Worm (Caenorhabditis elegans) whole organism, young adult: ENCODE measurements around the gene E03H12.5.

Source experiments
- B0035.1 ChIP-seq: sonication (generic microtip); optimal IDR thresholded peaks from 2 replicates; lab custom pipeline; 2016; ENCODE audit warnings: missing genetic modification characterization, mild to moderate bottlenecking, missing compliant biosample characterization, missing genotype, missing genetic modification reagents
- F55B11.4 ChIP-seq: sonication (generic microtip); optimal IDR thresholded peaks from 2 replicates; lab custom pipeline; 2016; ENCODE audit warnings: missing compliant biosample characterization, missing genetic modification characterization, borderline replicate concordance; ENCODE audit not compliant: insufficient read depth
- Y67H2A.10 ChIP-seq: fragments of 200-800 bp; sonication (Bioruptor generic); conservative IDR thresholded peaks from 2 replicates; pipeline ENCODE4 v1.3.6; 2022; ENCODE audit warnings: missing genetic modification reagents, missing genetic modification characterization, missing compliant biosample characterization
- ama-1 ChIP-seq, 3 experiments: fragments of 150-350 bp in 1 of 3; sonication (generic microtip) in 2 of 3; optimal IDR thresholded peaks; 2 replicates each; lab custom pipeline; 2014 to 2018; ENCODE audit warnings: missing biosample characterization in 2 of 3, missing genetic modification characterization in 2 of 3, missing genetic modification reagents in 2 of 3
- die-1 ChIP-seq: sonication (generic microtip); optimal IDR thresholded peaks from 2 replicates; lab custom pipeline; 2016; ENCODE audit warnings: missing genotype, mild to moderate bottlenecking, missing genetic modification characterization, missing compliant biosample characterization
- sea-2 ChIP-seq: fragments of 200-800 bp; sonication (Bioruptor generic); IDR thresholded peaks from 2 replicates; pipeline ENCODE4 v1.3.6; 2022; ENCODE audit warnings: missing genetic modification characterization, missing compliant biosample characterization
- unc-130 ChIP-seq: sonication (generic microtip); optimal IDR thresholded peaks from 2 replicates; lab custom pipeline; 2016; ENCODE audit warnings: missing genetic modification reagents, missing genetic modification characterization, missing compliant biosample characterization

DNA sequence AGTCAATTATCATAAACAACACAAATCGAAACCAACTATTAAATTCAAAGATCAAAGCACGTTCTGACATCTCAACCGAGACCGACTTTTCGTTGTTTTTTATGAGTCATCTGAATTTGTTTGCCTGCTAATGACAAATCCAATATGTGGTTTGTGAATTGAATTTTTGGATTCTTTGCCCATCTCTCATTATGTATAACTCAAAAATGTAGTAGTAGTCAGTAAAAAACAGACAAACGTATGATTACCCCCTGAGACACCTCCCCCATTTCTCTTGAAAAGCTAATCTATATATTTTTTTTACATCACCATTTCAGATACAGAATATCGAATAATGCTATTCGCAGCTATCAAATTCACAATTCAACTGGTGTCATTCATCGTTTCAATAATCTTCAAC is 31.3 kb upstream of the E03H12.5 start, which contains the start of gene str-169:
- no peak for TF ChIP-seq unc-130 (GFP tag; lab: Kevin White, UChicago)
- TF ChIP-seq F55B11.4 (tag; lab: Kevin White, UChicago) = no peak
- no peak for TF ChIP-seq Y67H2A.10
- TF ChIP-seq B0035.1 (tag; lab: Kevin White, UChicago) = no peak
- TF ChIP-seq sea-2 (GFP tag; lab: Robert Waterston, UW) = no peak
- TF ChIP-seq ama-1 (optimal IDR thresholded peaks at IDR 0.05; lab: Kevin White, UChicago) = no peak
- no peak for TF ChIP-seq ama-1 (GFP tag; optimal IDR thresholded peaks at IDR 0.05; lab: Kevin White, UChicago)
- TF ChIP-seq die-1 (tag; lab: Kevin White, UChicago) = no peak
